Worm (Caenorhabditis elegans) whole organism, L4 larva: ENCODE results near the gene oac-23.

Source experiments
- F10B5.3 ChIP-seq: sonication (generic microtip); optimal IDR thresholded peaks from 2 replicates; lab custom pipeline; 2016; ENCODE audit warnings: mild to moderate bottlenecking, missing genetic modification characterization, missing compliant biosample characterization
- F26F4.8 ChIP-seq: fragments of 200-800 bp; sonication (Bioruptor generic); conservative IDR thresholded peaks from 2 replicates; pipeline ENCODE4 v1.3.6; 2022; ENCODE audit warnings: missing genetic modification characterization, missing compliant biosample characterization
- F44E2.7 ChIP-seq: fragments of 200-800 bp; sonication (Bioruptor generic); IDR thresholded peaks from 2 replicates; pipeline ENCODE4 v2.1.2; 2022; ENCODE audit warnings: missing genetic modification characterization, missing compliant biosample characterization
- F49E8.2 ChIP-seq: sonication (generic microtip); optimal IDR thresholded peaks from 2 replicates; lab custom pipeline; 2016; ENCODE audit warnings: missing compliant biosample characterization, mild to moderate bottlenecking, missing genetic modification characterization, borderline replicate concordance
- Y105C5A.15 ChIP-seq: fragments of 200-800 bp; sonication (Bioruptor generic); IDR thresholded peaks from 2 replicates; pipeline ENCODE4 v1.3.6; 2022; ENCODE audit warnings: missing genetic modification characterization, missing compliant biosample characterization
- Y48G9A.11 ChIP-seq: fragments of 200-800 bp; sonication (Bioruptor generic); IDR thresholded peaks from 2 replicates; pipeline ENCODE4 v1.3.6; 2022; ENCODE audit warnings: missing genetic modification reagents, missing genetic modification characterization, missing compliant biosample characterization
- aly-2 ChIP-seq: sonication (generic microtip); optimal IDR thresholded peaks from 2 replicates; lab custom pipeline; 2018; ENCODE audit warnings: missing biosample characterization, missing genetic modification characterization
- arid-1 ChIP-seq: fragments of 200-800 bp; sonication (Bioruptor generic); conservative IDR thresholded peaks from 2 replicates; pipeline ENCODE4 v1.3.6; 2022; ENCODE audit warnings: missing genetic modification reagents, missing genetic modification characterization, missing compliant biosample characterization
- ceh-28 ChIP-seq: fragments of 150-350 bp; optimal IDR thresholded peaks from 2 replicates; lab custom pipeline; 2014; ENCODE audit warnings: missing biosample characterization, missing genetic modification reagents, missing genetic modification characterization
- ceh-62 ChIP-seq: sonication (generic microtip); optimal IDR thresholded peaks from 2 replicates; lab custom pipeline; 2017; ENCODE audit warnings: missing biosample characterization, missing genetic modification characterization
- ceh-82 ChIP-seq: sonication (generic microtip); optimal IDR thresholded peaks from 2 replicates; lab custom pipeline; 2017; ENCODE audit warnings: missing biosample characterization, missing genetic modification characterization
- cey-2 ChIP-seq: sonication (generic microtip); optimal IDR thresholded peaks from 3 replicates; lab custom pipeline; 2017; ENCODE audit warnings: missing genetic modification characterization, mild to moderate bottlenecking, missing compliant biosample characterization, antibody characterized with exemption, borderline replicate concordance; ENCODE audit not compliant: insufficient read depth
- daf-8 ChIP-seq: fragments of 200-800 bp; sonication (Bioruptor generic); IDR thresholded peaks from 2 replicates; pipeline ENCODE4 v1.3.6; 2022; ENCODE audit warnings: missing genetic modification characterization, missing compliant biosample characterization
- dmd-9 ChIP-seq: fragments of 200-800 bp; sonication (Bioruptor generic); IDR thresholded peaks from 2 replicates; pipeline ENCODE4 v1.3.6; 2022; ENCODE audit warnings: missing genetic modification reagents, missing genetic modification characterization, missing compliant biosample characterization
- duxl-1 ChIP-seq: sonication (generic microtip); optimal IDR thresholded peaks from 2 replicates; lab custom pipeline; 2016; ENCODE audit warnings: mild to moderate bottlenecking, missing genetic modification characterization, moderate library complexity, missing compliant biosample characterization; ENCODE audit not compliant: poor library complexity
- dve-1 ChIP-seq: sonication (generic microtip); optimal IDR thresholded peaks from 2 replicates; lab custom pipeline; 2017; ENCODE audit warnings: antibody characterized with exemption, mild to moderate bottlenecking, missing genetic modification characterization, missing compliant biosample characterization; ENCODE audit not compliant: insufficient read depth
- egl-27 ChIP-seq: sonication (generic microtip); optimal IDR thresholded peaks from 3 replicates; lab custom pipeline; 2017; ENCODE audit warnings: missing biosample characterization, missing genetic modification reagents, missing genetic modification characterization
- egl-43 ChIP-seq: fragments of 200-800 bp; sonication (Bioruptor generic); IDR thresholded peaks from 2 replicates; pipeline ENCODE4 v1.3.6; 2022; ENCODE audit warnings: missing genetic modification reagents, missing genetic modification characterization, missing compliant biosample characterization
- fkh-10 ChIP-seq: fragments of 150-350 bp; optimal IDR thresholded peaks from 2 replicates; lab custom pipeline; 2014; ENCODE audit warnings: missing biosample characterization, missing genetic modification reagents, missing genetic modification characterization
- gei-8 ChIP-seq: fragments of 200-800 bp; sonication (Bioruptor generic); optimal IDR thresholded peaks from 2 replicates; lab custom pipeline; 2018; ENCODE audit warnings: mild to moderate bottlenecking, missing genetic modification characterization, missing compliant biosample characterization
- hif-1 ChIP-seq, 2 experiments: sonication (generic microtip); optimal IDR thresholded peaks; 2 replicates each; lab custom pipeline; 2016 to 2017; ENCODE audit warnings: missing compliant biosample characterization in 2 of 2, missing genetic modification characterization in 2 of 2, missing genetic modification reagents in 2 of 2, missing genotype in 2 of 2, mild to moderate bottlenecking in 1 of 2
- hlh-11 ChIP-seq: fragments of 200-800 bp; sonication (Bioruptor generic); optimal IDR thresholded peaks from 2 replicates; lab custom pipeline; 2018; ENCODE audit warnings: mild to moderate bottlenecking, missing genetic modification characterization, missing compliant biosample characterization
- hmg-1.1 ChIP-seq: fragments of 200-800 bp; sonication (Bioruptor generic); IDR thresholded peaks from 2 replicates; pipeline ENCODE4 v1.3.6; 2022; ENCODE audit warnings: missing genetic modification reagents, missing genetic modification characterization, missing compliant biosample characterization
- lin-15B ChIP-seq: fragments of 150-350 bp; sonication (generic microtip); optimal IDR thresholded peaks from 3 replicates; lab custom pipeline; 2014; ENCODE audit warnings: missing biosample characterization, missing genetic modification characterization
- lin-38 ChIP-seq: fragments of 200-800 bp; sonication (Bioruptor generic); IDR thresholded peaks from 2 replicates; pipeline ENCODE4 v1.3.6; 2022; ENCODE audit warnings: missing genetic modification reagents, missing genetic modification characterization, missing compliant biosample characterization
- madf-9 ChIP-seq: fragments of 200-800 bp; sonication (Bioruptor generic); conservative IDR thresholded peaks from 2 replicates; pipeline ENCODE4 v1.3.6; 2022; ENCODE audit warnings: missing genetic modification reagents, missing genetic modification characterization, missing compliant biosample characterization
- mdl-1 ChIP-seq, 2 experiments: fragments of 150-350 bp in 1 of 2; sonication (generic microtip) in 1 of 2; optimal IDR thresholded peaks; 2 replicates each; lab custom pipeline; 2014 to 2017; ENCODE audit warnings: missing biosample characterization in 2 of 2, missing genetic modification characterization in 2 of 2
- mdt-29 ChIP-seq: fragments of 200-800 bp; sonication (Bioruptor generic); IDR thresholded peaks from 2 replicates; pipeline ENCODE4 v1.3.6; 2022; ENCODE audit warnings: missing genetic modification reagents, missing genetic modification characterization, missing compliant biosample characterization
- mes-2 ChIP-seq: sonication (generic microtip); optimal IDR thresholded peaks from 2 replicates; lab custom pipeline; 2016; ENCODE audit warnings: missing genotype, mild to moderate bottlenecking, missing genetic modification characterization, missing compliant biosample characterization; ENCODE audit not compliant: poor library complexity, severe bottlenecking
- mxl-3 ChIP-seq: fragments of 200-800 bp; sonication (Bioruptor generic); optimal IDR thresholded peaks from 2 replicates; lab custom pipeline; 2018; ENCODE audit warnings: mild to moderate bottlenecking, missing genetic modification characterization, missing compliant biosample characterization
- nhr-10 ChIP-seq: fragments of 150-350 bp; optimal IDR thresholded peaks from 2 replicates; lab custom pipeline; 2014; ENCODE audit warnings: missing biosample characterization, missing genetic modification characterization
- nhr-102 ChIP-seq: sonication (generic microtip); optimal IDR thresholded peaks from 2 replicates; lab custom pipeline; 2016; ENCODE audit warnings: mild to moderate bottlenecking, missing genetic modification characterization, moderate library complexity, missing compliant biosample characterization
- nhr-111 ChIP-seq: fragments of 200-800 bp; sonication (Bioruptor generic); optimal IDR thresholded peaks from 2 replicates; lab custom pipeline; 2018; ENCODE audit warnings: mild to moderate bottlenecking, missing genetic modification characterization, missing compliant biosample characterization
- saeg-2 ChIP-seq: fragments of 200-800 bp; sonication (Bioruptor generic); IDR thresholded peaks from 2 replicates; pipeline ENCODE4 v1.3.6; 2022; ENCODE audit warnings: missing genetic modification reagents, missing genetic modification characterization, missing compliant biosample characterization
- set-16 ChIP-seq: fragments of 200-800 bp; sonication (Bioruptor generic); IDR thresholded peaks from 2 replicates; pipeline ENCODE4 v1.3.6; 2022; ENCODE audit warnings: missing genetic modification reagents, missing genetic modification characterization, missing compliant biosample characterization
- snpc-1.2 ChIP-seq: fragments of 200-800 bp; sonication (Bioruptor generic); IDR thresholded peaks from 2 replicates; pipeline ENCODE4 v1.3.6; 2022; ENCODE audit warnings: missing genetic modification reagents, missing genetic modification characterization, missing compliant biosample characterization
- snpc-4 ChIP-seq: fragments of 150-350 bp; optimal IDR thresholded peaks from 2 replicates; lab custom pipeline; 2014; ENCODE audit warnings: missing biosample characterization, missing genetic modification characterization
- spr-1 ChIP-seq: sonication (generic microtip); optimal IDR thresholded peaks from 2 replicates; lab custom pipeline; 2016; ENCODE audit warnings: mild to moderate bottlenecking, missing genetic modification characterization, missing compliant biosample characterization
- unc-130 ChIP-seq: sonication (generic microtip); optimal IDR thresholded peaks from 2 replicates; lab custom pipeline; 2016; ENCODE audit warnings: missing genetic modification reagents, missing genetic modification characterization, missing compliant biosample characterization
- vab-7 ChIP-seq: fragments of 200-800 bp; sonication (Bioruptor generic); IDR thresholded peaks from 2 replicates; pipeline ENCODE4 v1.3.6; 2022; ENCODE audit warnings: missing genetic modification reagents, missing genetic modification characterization, missing compliant biosample characterization
- zfp-3 ChIP-seq: fragments of 200-800 bp; sonication (Bioruptor generic); conservative IDR thresholded peaks from 2 replicates; pipeline ENCODE4 v1.3.6; 2022; ENCODE audit warnings: missing genetic modification reagents, missing genetic modification characterization, missing compliant biosample characterization
- ztf-11 ChIP-seq: fragments of 150-350 bp; optimal IDR thresholded peaks from 2 replicates; lab custom pipeline; 2014; ENCODE audit warnings: missing biosample characterization, missing genetic modification characterization
- ztf-7 ChIP-seq: fragments of 150-350 bp; optimal IDR thresholded peaks from 2 replicates; lab custom pipeline; 2014; ENCODE audit warnings: missing biosample characterization, missing genetic modification characterization

The oac-23 gene

ce11 chrIV:3902955-3903354 lies 21.7 kb downstream of the oac-23 start, which contains the start of gene F56D6.6:
F56D6.6 (plus strand) TSS chrIV:3903255.
- TF ChIP-seq egl-27 (no peak), mdt-29 (GFP tag; lab: Robert Waterston, UW) (no peak), nhr-102 (tag; lab: Kevin White, UChicago) (no peak), ztf-7 (tag; lab: Kevin White, UChicago) (no peak), F10B5.3 (tag; lab: Kevin White, UChicago) (no peak), snpc-1.2 (GFP tag; lab: Robert Waterston, UW) (no peak), fkh-10 (GFP tag; lab: Kevin White, UChicago) (no peak), unc-130 (no peak), ceh-82 (tag; lab: Kevin White, UChicago) (no peak), daf-8 (no peak), F49E8.2 (tag; lab: Kevin White, UChicago) (no peak), lin-15B (tag; lab: Kevin White, UChicago) (no peak), hif-1 (tag; optimal IDR thresholded peaks at IDR 0.05; lab: Kevin White, UChicago) (no peak), vab-7 (GFP tag; lab: Robert Waterston, UW) (no peak), zfp-3 (GFP tag; lab: Robert Waterston, UW) (no peak), mdl-1 (tag; optimal IDR thresholded peaks at IDR 0.05; lab: Kevin White, UChicago) (no peak)

ce11 chrIV:3904620-3905019 lies 23.4 kb downstream of the oac-23 start, which contains the start of gene F56D6.21:
F56D6.21 (plus strand) TSS chrIV:3904920.
- no peak for TF ChIP-seq vab-7 (GFP tag; lab: Robert Waterston, UW)
- TF ChIP-seq unc-130 = no peak
- no peak for TF ChIP-seq mes-2 (tag; lab: Kevin White, UChicago)
- no peak for TF ChIP-seq cey-2 (tag; lab: Kevin White, UChicago)
- no peak for TF ChIP-seq egl-27
- TF ChIP-seq ceh-62 = no peak
- no peak for TF ChIP-seq madf-9 (GFP tag; lab: Robert Waterston, UW)
- no peak for TF ChIP-seq ceh-82 (tag; lab: Kevin White, UChicago)
- TF ChIP-seq mxl-3 (GFP tag; lab: Kevin White, UChicago) = no peak
- TF ChIP-seq set-16 (GFP tag; lab: Robert Waterston, UW) = no peak

ce11 chrIV:3906393-3906792 lies 25.2 kb downstream of the oac-23 start, which contains the start of gene F56D6.11:
F56D6.11 (minus strand) TSS chrIV:3906493.
- TF ChIP-seq spr-1 (no peak), nhr-102 (tag; lab: Kevin White, UChicago) (no peak), snpc-4 (tag; lab: Kevin White, UChicago) (no peak), nhr-111 (GFP tag; lab: Kevin White, UChicago) (no peak), arid-1 (GFP tag; lab: Robert Waterston, UW) (no peak), Y48G9A.11 (no peak), aly-2 (tag; lab: Kevin White, UChicago) (no peak), F26F4.8 (GFP tag; lab: Robert Waterston, UW) (no peak), duxl-1 (tag; lab: Kevin White, UChicago) (no peak), lin-38 (no peak)

- TF ChIP-seq egl-43 (GFP tag; lab: Robert Waterston, UW) (no peak), gei-8 (GFP tag; lab: Kevin White, UChicago) (no peak), F44E2.7 (GFP tag; lab: Robert Waterston, UW) (no peak), dve-1 (tag; lab: Kevin White, UChicago) (no peak), ztf-11 (tag; lab: Kevin White, UChicago) (no peak), snpc-4 (tag; lab: Kevin White, UChicago) (no peak), F49E8.2 (tag; lab: Kevin White, UChicago) (no peak), Y105C5A.15 (no peak), dmd-9 (GFP tag; lab: Robert Waterston, UW) (no peak), hmg-1.1 (GFP tag; lab: Robert Waterston, UW) (no peak), saeg-2 (GFP tag; lab: Robert Waterston, UW) (no peak), nhr-10 (no peak), hlh-11 (tag; lab: Kevin White, UChicago) (no peak), ceh-28 (tag; lab: Kevin White, UChicago) (no peak)
- TF ChIP-seq, all 104 proteins: peak for 0
Measured at ce11 chrIV:3907506-3908188, 26.4 kb downstream of the oac-23 start, which contains the start of the genes F56D6.22 and F56D6.12. F56D6.22 (minus strand) TSS chrIV:3907606. F56D6.12 (plus strand) TSS chrIV:3908138.
